Worm (Caenorhabditis elegans) whole organism, L4 larva: Measurements from ENCODE around the gene Y49A10A.2.

Experiments
- D1046.2 ChIP-seq: fragments of 200-800 bp; sonication (Bioruptor generic); IDR thresholded peaks from 2 replicates; pipeline ENCODE4 v1.3.6; 2022; ENCODE audit warnings: missing genetic modification characterization, missing compliant biosample characterization
- F10B5.3 ChIP-seq: sonication (generic microtip); optimal IDR thresholded peaks from 2 replicates; lab custom pipeline; 2016; ENCODE audit warnings: mild to moderate bottlenecking, missing genetic modification characterization, missing compliant biosample characterization
- F44E2.7 ChIP-seq: fragments of 200-800 bp; sonication (Bioruptor generic); IDR thresholded peaks from 2 replicates; pipeline ENCODE4 v2.1.2; 2022; ENCODE audit warnings: missing genetic modification characterization, missing compliant biosample characterization
- R02D3.7 ChIP-seq: fragments of 150-350 bp; sonication (generic microtip); optimal IDR thresholded peaks from 3 replicates; lab custom pipeline; 2014; ENCODE audit warnings: missing biosample characterization, missing genetic modification characterization
- Y105C5A.15 ChIP-seq: fragments of 200-800 bp; sonication (Bioruptor generic); IDR thresholded peaks from 2 replicates; pipeline ENCODE4 v1.3.6; 2022; ENCODE audit warnings: missing genetic modification characterization, missing compliant biosample characterization
- Y48G9A.11 ChIP-seq: fragments of 200-800 bp; sonication (Bioruptor generic); IDR thresholded peaks from 2 replicates; pipeline ENCODE4 v1.3.6; 2022; ENCODE audit warnings: missing genetic modification reagents, missing genetic modification characterization, missing compliant biosample characterization
- Y5F2A.4 ChIP-seq: fragments of 200-800 bp; sonication (Bioruptor generic); optimal IDR thresholded peaks from 2 replicates; lab custom pipeline; 2018; ENCODE audit warnings: mild to moderate bottlenecking, missing genetic modification characterization, missing compliant biosample characterization
- Y75B8A.6 ChIP-seq: fragments of 200-800 bp; sonication (Bioruptor generic); IDR thresholded peaks from 2 replicates; pipeline ENCODE4 v1.3.6; 2022; ENCODE audit warnings: missing genetic modification reagents, missing genetic modification characterization, missing compliant biosample characterization
- aha-1 ChIP-seq: fragments of 150-350 bp; peaks from one replicate; lab custom pipeline; 2014; ENCODE audit warnings: missing biosample characterization, missing genetic modification characterization
- ceh-82 ChIP-seq: sonication (generic microtip); optimal IDR thresholded peaks from 2 replicates; lab custom pipeline; 2017; ENCODE audit warnings: missing biosample characterization, missing genetic modification characterization
- daf-8 ChIP-seq: fragments of 200-800 bp; sonication (Bioruptor generic); IDR thresholded peaks from 2 replicates; pipeline ENCODE4 v1.3.6; 2022; ENCODE audit warnings: missing genetic modification characterization, missing compliant biosample characterization
- dmd-6 ChIP-seq: fragments of 200-800 bp; sonication (Bioruptor generic); IDR thresholded peaks from 2 replicates; pipeline ENCODE4 v1.3.6; 2022; ENCODE audit warnings: missing genetic modification reagents, missing genetic modification characterization, missing compliant biosample characterization
- dpl-1 ChIP-seq: fragments of 150-350 bp; optimal IDR thresholded peaks from 2 replicates; lab custom pipeline; 2014; ENCODE audit warnings: missing biosample characterization, missing genetic modification reagents, missing genetic modification characterization
- dve-1 ChIP-seq: sonication (generic microtip); optimal IDR thresholded peaks from 2 replicates; lab custom pipeline; 2017; ENCODE audit warnings: antibody characterized with exemption, mild to moderate bottlenecking, missing genetic modification characterization, missing compliant biosample characterization; ENCODE audit not compliant: insufficient read depth
- egl-43 ChIP-seq: fragments of 200-800 bp; sonication (Bioruptor generic); IDR thresholded peaks from 2 replicates; pipeline ENCODE4 v1.3.6; 2022; ENCODE audit warnings: missing genetic modification reagents, missing genetic modification characterization, missing compliant biosample characterization
- hlh-11 ChIP-seq: fragments of 200-800 bp; sonication (Bioruptor generic); optimal IDR thresholded peaks from 2 replicates; lab custom pipeline; 2018; ENCODE audit warnings: mild to moderate bottlenecking, missing genetic modification characterization, missing compliant biosample characterization
- hlh-30 ChIP-seq: sonication (generic microtip); optimal IDR thresholded peaks from 2 replicates; lab custom pipeline; 2017; ENCODE audit warnings: antibody characterized with exemption, mild to moderate bottlenecking, missing genetic modification characterization, missing compliant biosample characterization; ENCODE audit not compliant: insufficient read depth
- hmg-1.1 ChIP-seq: fragments of 200-800 bp; sonication (Bioruptor generic); IDR thresholded peaks from 2 replicates; pipeline ENCODE4 v1.3.6; 2022; ENCODE audit warnings: missing genetic modification reagents, missing genetic modification characterization, missing compliant biosample characterization
- jun-1 ChIP-seq: fragments of 150-350 bp; optimal IDR thresholded peaks from 2 replicates; lab custom pipeline; 2014; ENCODE audit warnings: missing biosample characterization, missing genetic modification reagents, missing genetic modification characterization
- lin-13 ChIP-seq: fragments of 150-350 bp; optimal IDR thresholded peaks from 2 replicates; lab custom pipeline; 2014; ENCODE audit warnings: missing biosample characterization, missing genetic modification reagents, missing genetic modification characterization
- lin-29 ChIP-seq: fragments of 200-800 bp; sonication (Bioruptor generic); IDR thresholded peaks from 2 replicates; pipeline ENCODE4 v1.3.6; 2022; ENCODE audit warnings: missing genetic modification reagents, missing genetic modification characterization, missing compliant biosample characterization
- lin-38 ChIP-seq: fragments of 200-800 bp; sonication (Bioruptor generic); IDR thresholded peaks from 2 replicates; pipeline ENCODE4 v1.3.6; 2022; ENCODE audit warnings: missing genetic modification reagents, missing genetic modification characterization, missing compliant biosample characterization
- madf-9 ChIP-seq: fragments of 200-800 bp; sonication (Bioruptor generic); conservative IDR thresholded peaks from 2 replicates; pipeline ENCODE4 v1.3.6; 2022; ENCODE audit warnings: missing genetic modification reagents, missing genetic modification characterization, missing compliant biosample characterization
- mdl-1 ChIP-seq, 2 experiments: fragments of 150-350 bp in 1 of 2; sonication (generic microtip) in 1 of 2; optimal IDR thresholded peaks; 2 replicates each; lab custom pipeline; 2014 to 2017; ENCODE audit warnings: missing biosample characterization in 2 of 2, missing genetic modification characterization in 2 of 2
- mdt-29 ChIP-seq: fragments of 200-800 bp; sonication (Bioruptor generic); IDR thresholded peaks from 2 replicates; pipeline ENCODE4 v1.3.6; 2022; ENCODE audit warnings: missing genetic modification reagents, missing genetic modification characterization, missing compliant biosample characterization
- mes-2 ChIP-seq: sonication (generic microtip); optimal IDR thresholded peaks from 2 replicates; lab custom pipeline; 2016; ENCODE audit warnings: missing genotype, mild to moderate bottlenecking, missing genetic modification characterization, missing compliant biosample characterization; ENCODE audit not compliant: poor library complexity, severe bottlenecking
- mxl-3 ChIP-seq: fragments of 200-800 bp; sonication (Bioruptor generic); optimal IDR thresholded peaks from 2 replicates; lab custom pipeline; 2018; ENCODE audit warnings: mild to moderate bottlenecking, missing genetic modification characterization, missing compliant biosample characterization
- nhr-10 ChIP-seq: fragments of 150-350 bp; optimal IDR thresholded peaks from 2 replicates; lab custom pipeline; 2014; ENCODE audit warnings: missing biosample characterization, missing genetic modification characterization
- nhr-102 ChIP-seq: sonication (generic microtip); optimal IDR thresholded peaks from 2 replicates; lab custom pipeline; 2016; ENCODE audit warnings: mild to moderate bottlenecking, missing genetic modification characterization, moderate library complexity, missing compliant biosample characterization
- nhr-25 ChIP-seq: sonication (generic microtip); optimal IDR thresholded peaks from 2 replicates; lab custom pipeline; 2017; ENCODE audit warnings: missing genetic modification characterization, mild to moderate bottlenecking, missing compliant biosample characterization, antibody characterized with exemption, moderate library complexity, borderline replicate concordance; ENCODE audit not compliant: insufficient read depth
- nhr-28 ChIP-seq: fragments of 150-350 bp; optimal IDR thresholded peaks from 2 replicates; lab custom pipeline; 2014; ENCODE audit warnings: missing biosample characterization, missing genetic modification characterization
- nhr-6 ChIP-seq: fragments of 150-350 bp; optimal IDR thresholded peaks from 2 replicates; lab custom pipeline; 2014; ENCODE audit warnings: missing biosample characterization, missing genetic modification characterization
- nhr-76 ChIP-seq: fragments of 150-350 bp; optimal IDR thresholded peaks from 2 replicates; lab custom pipeline; 2014; ENCODE audit warnings: missing biosample characterization, missing genetic modification characterization
- nhr-77 ChIP-seq: fragments of 150-350 bp; optimal IDR thresholded peaks from 2 replicates; lab custom pipeline; 2014; ENCODE audit warnings: missing biosample characterization, missing genetic modification characterization
- rbr-2 ChIP-seq: sonication (generic microtip); optimal IDR thresholded peaks from 2 replicates; lab custom pipeline; 2016; ENCODE audit warnings: missing genotype, missing genetic modification characterization, missing compliant biosample characterization
- saeg-2 ChIP-seq: fragments of 200-800 bp; sonication (Bioruptor generic); IDR thresholded peaks from 2 replicates; pipeline ENCODE4 v1.3.6; 2022; ENCODE audit warnings: missing genetic modification reagents, missing genetic modification characterization, missing compliant biosample characterization
- set-16 ChIP-seq: fragments of 200-800 bp; sonication (Bioruptor generic); IDR thresholded peaks from 2 replicates; pipeline ENCODE4 v1.3.6; 2022; ENCODE audit warnings: missing genetic modification reagents, missing genetic modification characterization, missing compliant biosample characterization
- snpc-1.2 ChIP-seq: fragments of 200-800 bp; sonication (Bioruptor generic); IDR thresholded peaks from 2 replicates; pipeline ENCODE4 v1.3.6; 2022; ENCODE audit warnings: missing genetic modification reagents, missing genetic modification characterization, missing compliant biosample characterization
- unc-130 ChIP-seq: sonication (generic microtip); optimal IDR thresholded peaks from 2 replicates; lab custom pipeline; 2016; ENCODE audit warnings: missing genetic modification reagents, missing genetic modification characterization, missing compliant biosample characterization
- unc-39 ChIP-seq: sonication (generic microtip); optimal IDR thresholded peaks from 2 replicates; lab custom pipeline; 2017; ENCODE audit warnings: missing biosample characterization, missing genetic modification characterization
- unc-62 ChIP-seq, 3 experiments: fragments of 150-350 bp in 1 of 3; sonication (generic microtip); optimal IDR thresholded peaks in 2 of 3; peaks in 1 of 3; 1 replicate in 1 of 3; 2 replicates in 2 of 3; lab custom pipeline; 2014 to 2017; ENCODE audit warnings: missing biosample characterization in 3 of 3, missing genetic modification characterization in 3 of 3, missing genetic modification reagents in 3 of 3, missing genotype in 1 of 3
- vab-7 ChIP-seq: fragments of 200-800 bp; sonication (Bioruptor generic); IDR thresholded peaks from 2 replicates; pipeline ENCODE4 v1.3.6; 2022; ENCODE audit warnings: missing genetic modification reagents, missing genetic modification characterization, missing compliant biosample characterization
- zfp-2 ChIP-seq: sonication (generic microtip); optimal IDR thresholded peaks from 2 replicates; lab custom pipeline; 2016; ENCODE audit warnings: mild to moderate bottlenecking, missing genetic modification characterization, missing compliant biosample characterization
- zip-2 ChIP-seq: fragments of 150-350 bp; optimal IDR thresholded peaks from 2 replicates; lab custom pipeline; 2014; ENCODE audit warnings: missing biosample characterization, missing genetic modification characterization
- ztf-11 ChIP-seq: fragments of 150-350 bp; optimal IDR thresholded peaks from 2 replicates; lab custom pipeline; 2014; ENCODE audit warnings: missing biosample characterization, missing genetic modification characterization
- ztf-7 ChIP-seq: fragments of 150-350 bp; optimal IDR thresholded peaks from 2 replicates; lab custom pipeline; 2014; ENCODE audit warnings: missing biosample characterization, missing genetic modification characterization

Y49A10A.2 gene

ce11 chrX:10394238-10394637, 21.8 kb upstream of the Y49A10A.2 start (continued):
- TF ChIP-seq nhr-102 (tag; lab: Kevin White, UChicago) (no peak), F10B5.3 (tag; lab: Kevin White, UChicago) (no peak), Y75B8A.6 (no peak), Y48G9A.11 (GFP tag; lab: Robert Waterston, UW) (no peak), dmd-6 (GFP tag; lab: Robert Waterston, UW) (peak; percentile 48), D1046.2 (GFP tag; lab: Robert Waterston, UW) (no peak), unc-39 (tag; lab: Kevin White, UChicago) (no peak), saeg-2 (GFP tag; lab: Robert Waterston, UW) (no peak), snpc-1.2 (no peak), madf-9 (no peak), lin-13 (GFP tag; lab: Kevin White, UChicago) (no peak), zfp-2 (no peak), vab-7 (no peak), jun-1 (tag; lab: Kevin White, UChicago) (no peak), mes-2 (tag; lab: Kevin White, UChicago) (no peak), Y105C5A.15 (no peak), egl-43 (GFP tag; lab: Robert Waterston, UW) (no peak), set-16 (GFP tag; lab: Robert Waterston, UW) (no peak), daf-8 (GFP tag; lab: Robert Waterston, UW) (no peak), nhr-76 (tag; lab: Kevin White, UChicago) (no peak), Y5F2A.4 (GFP tag; lab: Kevin White, UChicago) (no peak), nhr-6 (tag; lab: Kevin White, UChicago) (no peak), hlh-11 (tag; lab: Kevin White, UChicago) (peak; percentile 72), unc-130 (GFP tag; lab: Kevin White, UChicago) (no peak), ztf-11 (tag; lab: Kevin White, UChicago) (no peak), hlh-30 (tag; lab: Kevin White, UChicago) (peak; percentile 12), ztf-7 (no peak), lin-29 (GFP tag; lab: Robert Waterston, UW) (no peak), R02D3.7 (tag; lab: Kevin White, UChicago) (no peak), mxl-3 (GFP tag; lab: Kevin White, UChicago) (no peak)

- TF ChIP-seq egl-43 (GFP tag; lab: Robert Waterston, UW) (no peak), unc-62 (GFP tag; optimal IDR thresholded peaks at IDR 0.05 in 1 of 2; lab: Kevin White, UChicago) (peak in 1 of 2 experiments; percentile 89), unc-62 (tag; optimal IDR thresholded peaks at IDR 0.05; lab: Kevin White, UChicago) (no peak), hmg-1.1 (GFP tag; lab: Robert Waterston, UW) (0 out of 2 replicates have a peak, but pooled peaks have one; percentile 17)
Measured at ce11 chrX:10393362-10393761, 20.9 kb upstream of the Y49A10A.2 start.

ce11 chrX:10392792-10393191, 20.3 kb upstream of the Y49A10A.2 start:
- peak; percentile 82 for TF ChIP-seq aha-1 (tag; lab: Kevin White, UChicago)
- TF ChIP-seq dpl-1 (GFP tag; lab: Kevin White, UChicago) = no peak

ce11 chrX:10391174-10391573, 18.7 kb upstream of the Y49A10A.2 start:
- TF ChIP-seq F44E2.7 (no peak), ceh-82 (tag; lab: Kevin White, UChicago) (no peak), nhr-77 (tag; lab: Kevin White, UChicago) (peak; percentile 13), hmg-1.1 (GFP tag; lab: Robert Waterston, UW) (0 out of 2 replicates have a peak, but pooled peaks have one; percentile 16), rbr-2 (tag; lab: Kevin White, UChicago) (peak; percentile 9), mdt-29 (GFP tag; lab: Robert Waterston, UW) (no peak), nhr-28 (tag; lab: Kevin White, UChicago) (peak; percentile 63), dve-1 (tag; lab: Kevin White, UChicago) (peak; percentile 80), dpl-1 (GFP tag; lab: Kevin White, UChicago) (peak; percentile 47), lin-13 (GFP tag; lab: Kevin White, UChicago) (peak; percentile 8), zip-2 (tag; lab: Kevin White, UChicago) (no peak), lin-38 (GFP tag; lab: Robert Waterston, UW) (peak; percentile 92), madf-9 (peak; percentile 49; the same call in 1 of the 2 replicates), ztf-7 (no peak), nhr-10 (tag; lab: Kevin White, UChicago) (no peak), mdl-1 (tag; optimal IDR thresholded peaks at IDR 0.05; lab: Kevin White, UChicago) (peak in 1 of 2 experiments; percentile 54), mxl-3 (GFP tag; lab: Kevin White, UChicago) (peak; percentile 76), nhr-25 (peak; percentile 75), unc-62 (GFP tag; optimal IDR thresholded peaks at IDR 0.05 in 1 of 2; lab: Kevin White, UChicago) (no peak), unc-62 (tag; optimal IDR thresholded peaks at IDR 0.05; lab: Kevin White, UChicago) (no peak)
